Worm (Caenorhabditis elegans): ENCODE measurements around the gene acs-3.

Gene acs-3

DNA sequence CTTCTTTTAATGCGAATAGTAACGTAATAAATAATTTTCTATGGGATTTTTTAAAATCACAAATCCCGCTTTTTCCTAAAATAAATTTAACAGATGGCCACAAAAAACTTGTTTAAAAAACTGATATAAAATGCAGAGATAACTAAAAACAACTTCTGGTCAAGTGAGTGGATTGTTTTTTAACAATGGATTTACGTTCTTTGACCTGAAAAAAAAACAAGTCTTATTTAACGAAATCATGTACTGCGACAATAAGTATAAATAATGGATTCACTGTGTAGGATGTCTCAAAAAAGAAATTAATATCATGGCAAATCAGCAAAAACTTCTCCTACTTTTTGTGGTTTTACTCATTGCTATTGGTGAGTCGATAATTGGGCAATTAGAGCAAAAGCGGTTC, 12.2 kb upstream of the acs-3 start, which contains the start of gene fipr-25:
TSS of gene fipr-25 (plus strand) at position 301 of the 400 bp plus-strand sequence.
- no peak for TF ChIP-seq ztf-3 (GFP tag; optimal IDR thresholded peaks at IDR 0.05)
- TF ChIP-seq repo-1 (tag; optimal IDR thresholded peaks at IDR 0.05) = no peak
- TF ChIP-seq ets-4 (GFP tag; optimal IDR thresholded peaks at IDR 0.05) = no peak
- no peak for TF ChIP-seq Y56A3A.18 (GFP tag; IDR thresholded peaks at IDR 0.05)
- TF ChIP-seq aptf-3 (GFP tag; IDR thresholded peaks at IDR 0.05) = no peak
- TF ChIP-seq nfya-2 (GFP tag; IDR thresholded peaks at IDR 0.05) = no peak
- TF ChIP-seq C06A6.2 (GFP tag; conservative IDR thresholded peaks at IDR 0.05) = no peak
- TF ChIP-seq lin-35 (GFP tag; optimal IDR thresholded peaks at IDR 0.05) = no peak
- no peak for TF ChIP-seq Y79H2A.3 (GFP tag; conservative IDR thresholded peaks at IDR 0.05)

DNA sequence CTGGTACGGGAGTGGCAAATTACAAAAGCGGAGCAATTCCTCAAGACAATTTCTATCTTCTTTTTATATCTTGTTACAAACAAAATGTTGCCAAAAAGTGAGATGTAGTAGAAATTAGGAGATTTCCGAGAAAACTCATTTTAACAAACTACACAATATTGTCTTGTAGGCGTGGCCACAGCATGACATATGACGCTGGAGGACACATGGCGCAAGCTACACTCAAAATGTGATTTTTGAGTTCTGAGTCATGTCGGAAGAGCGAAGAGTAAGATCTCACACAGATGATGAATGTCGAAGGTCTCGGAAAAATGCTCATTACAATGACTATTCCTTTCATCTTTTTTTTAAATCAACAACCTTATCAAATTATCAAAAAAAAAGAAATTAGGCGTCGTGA, 7.9 kb upstream of the acs-3 start, which contains the start of gene Y40B10B.1:
TSS of gene Y40B10B.1 (minus strand) at position 101 of the 400 bp plus-strand sequence.
- no peak for TF ChIP-seq hmg-20 (GFP tag; IDR thresholded peaks at IDR 0.05)
- no peak for TF ChIP-seq ccch-3 (GFP tag; optimal IDR thresholded peaks at IDR 0.05)
- no peak for TF ChIP-seq ceh-91 (GFP tag; IDR thresholded peaks at IDR 0.05)
- TF ChIP-seq athp-1 (tag; optimal IDR thresholded peaks at IDR 0.05) = no peak
- no peak for TF ChIP-seq F39B2.1 (GFP tag; IDR thresholded peaks at IDR 0.05)
- TF ChIP-seq attf-3 (GFP tag; conservative IDR thresholded peaks at IDR 0.05) = no peak
- TF ChIP-seq B0019.2 (GFP tag; conservative IDR thresholded peaks at IDR 0.05) = no peak
- TF ChIP-seq sdz-38 (tag; optimal IDR thresholded peaks at IDR 0.05) = no peak
- TF ChIP-seq B0336.3 (GFP tag; IDR thresholded peaks at IDR 0.05) = no peak
- TF ChIP-seq nfya-1 (tag; optimal IDR thresholded peaks at IDR 0.05; ENCODE audit: borderline replicate concordance, insufficient read depth) = no peak
- TF ChIP-seq unc-130 (GFP tag; optimal IDR thresholded peaks at IDR 0.05) = no peak
- TF ChIP-seq F55B11.4 (tag; optimal IDR thresholded peaks at IDR 0.05; ENCODE audit: borderline replicate concordance, insufficient read depth) = no peak
- TF ChIP-seq lsy-27 (tag; optimal IDR thresholded peaks at IDR 0.05; ENCODE audit: borderline replicate concordance, insufficient read depth) = no peak
- TF ChIP-seq ztf-26 (tag; optimal IDR thresholded peaks at IDR 0.05) = no peak
- no peak for TF ChIP-seq pbrm-1 (GFP tag; IDR thresholded peaks at IDR 0.05)
- TF ChIP-seq tbx-9 (tag; optimal IDR thresholded peaks at IDR 0.05; ENCODE audit: borderline replicate concordance) = no peak

DNA sequence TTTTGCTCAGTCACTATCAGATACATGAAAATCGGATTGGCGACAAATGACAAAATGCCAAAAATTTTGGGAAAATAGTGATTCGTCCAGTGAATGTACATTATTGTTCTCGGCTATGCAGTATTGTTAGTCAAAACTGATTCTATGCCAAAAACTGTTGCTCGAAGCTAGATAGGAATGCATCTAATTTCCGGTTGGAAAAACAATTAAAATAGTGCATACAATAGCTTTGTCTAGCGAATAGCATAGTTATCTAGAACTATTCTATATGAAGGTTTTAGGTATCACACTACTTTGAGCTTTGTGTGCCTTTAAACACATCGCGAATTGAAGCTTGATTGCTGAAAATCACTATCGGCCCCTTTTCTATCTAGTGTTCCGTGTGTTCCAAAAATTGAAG, 4.5 kb upstream of the acs-3 start, which contains the start of gene srj-15:
TSS of gene srj-15 (minus strand) at position 101 of the 400 bp plus-strand sequence.
- no peak for TF ChIP-seq F33H1.4 (GFP tag; IDR thresholded peaks at IDR 0.05)
- no peak for TF ChIP-seq unc-130 (GFP tag; optimal IDR thresholded peaks at IDR 0.05)
- TF ChIP-seq rec-8 (tag; optimal IDR thresholded peaks at IDR 0.05) = no peak

DNA sequence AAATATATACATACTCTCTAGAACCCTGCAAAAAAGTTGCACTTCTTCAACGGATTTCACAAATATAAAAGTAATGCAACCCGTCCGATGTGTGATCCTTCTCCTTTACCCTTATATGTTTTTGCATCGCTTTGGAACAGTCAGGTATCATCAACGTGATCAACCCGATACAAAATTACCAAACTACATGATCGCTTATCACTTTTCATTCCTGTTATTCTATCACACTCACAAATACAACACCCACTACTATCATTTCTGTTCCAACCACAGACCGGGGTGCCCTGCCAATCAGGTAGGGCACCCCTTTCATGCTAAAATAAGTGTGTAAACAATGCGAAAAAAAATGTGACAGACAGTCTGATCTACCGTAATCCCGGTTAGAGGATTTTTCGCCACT, 2.4 kb upstream of the acs-3 start:
- TF ChIP-seq pha-4 (tag; optimal IDR thresholded peaks at IDR 0.05) = no peak
- TF ChIP-seq F22D6.2 (tag; optimal IDR thresholded peaks at IDR 0.05) = peak; percentile 75
- no peak for TF ChIP-seq hrde-1 (tag; optimal IDR thresholded peaks at IDR 0.05; ENCODE audit: borderline replicate concordance)
- no peak for TF ChIP-seq sea-2 (GFP tag; IDR thresholded peaks at IDR 0.05)
- TF ChIP-seq nhr-80 (tag; optimal IDR thresholded peaks at IDR 0.05) = peak; percentile 33

DNA sequence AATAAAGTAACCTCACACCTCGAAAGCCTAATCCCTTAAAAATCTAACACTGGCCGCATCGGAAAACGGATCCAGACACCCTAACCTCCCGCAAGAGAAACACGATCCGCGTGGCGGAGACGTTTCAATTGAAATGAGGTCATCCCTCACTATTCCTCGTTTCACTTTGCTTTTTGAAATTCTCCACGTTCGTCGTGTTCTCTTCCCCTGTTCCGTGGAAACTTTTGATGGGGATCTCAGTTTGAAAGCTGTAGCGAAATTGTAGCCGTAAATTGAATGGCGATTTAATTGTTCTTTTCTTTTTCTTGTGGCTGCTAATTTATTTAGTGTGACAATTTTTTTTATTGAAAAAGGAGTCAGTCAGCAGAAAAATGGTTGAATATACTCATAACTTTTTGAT, 519 bp upstream of the acs-3 start:
- TF ChIP-seq nhr-179 (tag; optimal IDR thresholded peaks at IDR 0.05) (no peak), hsf-1 (GFP tag; IDR thresholded peaks at IDR 0.05) (no peak), hrde-1 (tag; optimal IDR thresholded peaks at IDR 0.05; ENCODE audit: borderline replicate concordance) (no peak), B0336.3 (GFP tag; IDR thresholded peaks at IDR 0.05) (no peak), hmg-1.2 (GFP tag; IDR thresholded peaks at IDR 0.05) (no peak), snpc-1.1 (tag; optimal IDR thresholded peaks at IDR 0.05; ENCODE audit: insufficient read depth) (no peak), unc-130 (GFP tag; optimal IDR thresholded peaks at IDR 0.05) (no peak), F37B4.10 (GFP tag; IDR thresholded peaks at IDR 0.05) (no peak), somi-1 (GFP tag; optimal IDR thresholded peaks at IDR 0.05) (no peak), sea-2 (GFP tag; IDR thresholded peaks at IDR 0.05) (no peak), Y53G8AR.9 (GFP tag; conservative IDR thresholded peaks at IDR 0.05) (no peak), madf-6 (GFP tag; IDR thresholded peaks at IDR 0.05) (no peak), snpc-3.4 (tag; optimal IDR thresholded peaks at IDR 0.05) (no peak), mxl-1 (tag; optimal IDR thresholded peaks at IDR 0.05) (no peak)
